Fruit fly (Drosophila melanogaster) whole organism, pupa: Measurements from ENCODE around the gene UbcE2H.

Experiments used
- CG10348 ChIP-seq: fragments of 200-800 bp; sonication (Bioruptor generic); IDR thresholded peaks from 2 replicates; pipeline ENCODE4 v1.3.6; 2022; ENCODE audit warnings: missing biosample characterization, missing genetic modification characterization
- CG12605 ChIP-seq: fragments of 200-800 bp; sonication (Bioruptor generic); IDR thresholded peaks from 2 replicates; pipeline ENCODE4 v1.3.6; 2022; ENCODE audit warnings: missing biosample characterization, missing genetic modification characterization
- CG13204 ChIP-seq: fragments of 200-800 bp; sonication (Bioruptor generic); optimal IDR thresholded peaks from 2 replicates; lab custom pipeline; 2018; ENCODE audit warnings: missing biosample characterization, mild to moderate bottlenecking, missing genetic modification characterization, moderate library complexity
- CG14655 ChIP-seq: fragments of 200-800 bp; sonication (Bioruptor generic); optimal IDR thresholded peaks from 3 replicates; lab custom pipeline; 2017; ENCODE audit warnings: mild to moderate bottlenecking, missing biosample characterization, missing genetic modification reagents, missing genetic modification characterization
- CG15710 ChIP-seq: fragments of 200-800 bp; sonication (Bioruptor generic); optimal IDR thresholded peaks from 2 replicates; lab custom pipeline; 2018; ENCODE audit warnings: missing biosample characterization, mild to moderate bottlenecking, missing genetic modification characterization, moderate library complexity
- CG17806 ChIP-seq: fragments of 200-800 bp; sonication (Bioruptor generic); optimal IDR thresholded peaks from 2 replicates; lab custom pipeline; 2018; ENCODE audit warnings: missing biosample characterization, mild to moderate bottlenecking, missing genetic modification characterization, moderate library complexity
- CG32121 ChIP-seq: fragments of 200-800 bp; sonication (Bioruptor generic); IDR thresholded peaks from 2 replicates; pipeline ENCODE4 v1.3.6; 2022; ENCODE audit warnings: missing biosample characterization, missing genetic modification characterization
- CG34367 ChIP-seq: fragments of 200-800 bp; sonication (Bioruptor generic); optimal IDR thresholded peaks from 2 replicates; lab custom pipeline; 2018; ENCODE audit warnings: missing biosample characterization, mild to moderate bottlenecking, missing genetic modification characterization
- CG4496 ChIP-seq: fragments of 200-800 bp; sonication (Bioruptor generic); IDR thresholded peaks from 3 replicates; pipeline ENCODE4 v1.3.6; 2022; ENCODE audit warnings: missing biosample characterization, missing genetic modification characterization
- CG8159 ChIP-seq: fragments of 200-800 bp; sonication (Bioruptor generic); optimal IDR thresholded peaks from 3 replicates; lab custom pipeline; 2018; ENCODE audit warnings: missing biosample characterization, mild to moderate bottlenecking, missing genetic modification characterization, moderate library complexity
- CG8301 ChIP-seq: fragments of 200-800 bp; sonication (Bioruptor generic); optimal IDR thresholded peaks from 2 replicates; lab custom pipeline; 2018; ENCODE audit warnings: missing biosample characterization, mild to moderate bottlenecking, missing genetic modification characterization
- CG9948 ChIP-seq: fragments of 200-800 bp; sonication (Bioruptor generic); optimal IDR thresholded peaks from 2 replicates; lab custom pipeline; 2018; ENCODE audit warnings: missing biosample characterization, mild to moderate bottlenecking, missing genetic modification characterization, moderate library complexity
- D1 ChIP-seq: fragments of 200-800 bp; sonication (Bioruptor generic); optimal IDR thresholded peaks from 2 replicates; lab custom pipeline; 2018; ENCODE audit warnings: missing biosample characterization, mild to moderate bottlenecking, missing genetic modification characterization, moderate library complexity
- EcR ChIP-seq: fragments of 200-800 bp; sonication (Bioruptor generic); optimal IDR thresholded peaks from 3 replicates; lab custom pipeline; 2019; ENCODE audit warnings: missing biosample characterization, missing genetic modification characterization, mild to moderate bottlenecking, moderate library complexity, missing genetic modification reagents
- Ets98B ChIP-seq: fragments of 200-800 bp; sonication (Bioruptor generic); IDR thresholded peaks from 2 replicates; pipeline ENCODE4 v1.3.6; 2022; ENCODE audit warnings: missing biosample characterization, missing genetic modification characterization
- Pif1A ChIP-seq: fragments of 200-800 bp; sonication (Bioruptor generic); optimal IDR thresholded peaks from 3 replicates; lab custom pipeline; 2016; ENCODE audit warnings: missing biosample characterization, missing genetic modification characterization
- Pif1B ChIP-seq: fragments of 200-800 bp; sonication (Bioruptor generic); optimal IDR thresholded peaks from 3 replicates; lab custom pipeline; 2016; ENCODE audit warnings: missing biosample characterization, missing genetic modification characterization
- Snoo ChIP-seq: fragments of 200-800 bp; sonication (Bioruptor generic); optimal IDR thresholded peaks from 3 replicates; lab custom pipeline; 2017; ENCODE audit warnings: missing biosample characterization, mild to moderate bottlenecking, missing genetic modification characterization, inconsistent platforms
- fd96Ca ChIP-seq: fragments of 200-800 bp; sonication (Bioruptor generic); IDR thresholded peaks from 3 replicates; pipeline ENCODE4 v1.3.6; 2022; ENCODE audit warnings: missing biosample characterization, missing genetic modification characterization
- gl ChIP-seq: fragments of 200-800 bp; sonication (Bioruptor generic); optimal IDR thresholded peaks from 2 replicates; lab custom pipeline; 2018; ENCODE audit warnings: missing biosample characterization, mild to moderate bottlenecking, missing genetic modification characterization
- rn ChIP-seq: fragments of 200-800 bp; sonication (Bioruptor generic); IDR thresholded peaks from 2 replicates; pipeline ENCODE4 v1.3.6; 2022; ENCODE audit warnings: missing biosample characterization, missing genetic modification characterization

The UbcE2H gene

dm6 chrX:8110984-8111383 is 17.1 kb upstream of the UbcE2H start:
- TF ChIP-seq CG10348 (GFP tag; lab: Robert Waterston, UW) (no peak), Pif1B (GFP tag; lab: Kevin White, UChicago) (no peak), Ets98B (GFP tag; lab: Robert Waterston, UW) (no peak), Pif1A (GFP tag; lab: Kevin White, UChicago) (no peak), CG32121 (GFP tag; lab: Robert Waterston, UW) (no peak), CG13204 (no peak), CG4496 (GFP tag; lab: Robert Waterston, UW) (no peak), gl (tag; lab: Kevin White, UChicago) (no peak), fd96Ca (GFP tag; lab: Robert Waterston, UW) (no peak), CG14655 (no peak), D1 (no peak), EcR (GFP tag; lab: Kevin White, UChicago) (no peak), CG12605 (GFP tag; lab: Robert Waterston, UW) (no peak), rn (GFP tag; lab: Robert Waterston, UW) (no peak), CG9948 (no peak), CG17806 (tag; lab: Kevin White, UChicago) (no peak), CG15710 (tag; lab: Kevin White, UChicago) (no peak), CG8159 (no peak), CG8301 (tag; lab: Kevin White, UChicago) (no peak)

DNA sequence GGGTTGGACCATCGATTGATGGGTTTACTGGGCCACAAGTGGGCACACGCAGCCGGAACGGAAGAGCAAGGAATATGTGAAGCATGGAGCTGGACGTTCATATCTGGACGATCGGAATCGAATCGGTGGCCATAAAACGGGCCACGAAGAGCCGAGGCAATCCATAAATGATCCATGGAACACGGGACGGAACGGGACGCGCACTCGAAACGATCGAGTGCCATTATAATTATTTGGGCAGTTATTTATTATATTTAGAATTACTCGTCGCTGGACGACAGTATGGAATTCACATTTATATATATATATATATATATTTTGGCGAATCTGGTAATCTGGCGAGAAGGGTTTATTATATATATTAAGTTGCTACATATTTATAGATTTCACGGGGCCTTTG is 14.1 kb upstream of the UbcE2H start:
- no peak for TF ChIP-seq CG32121 (GFP tag; lab: Robert Waterston, UW)
- TF ChIP-seq D1, result no peak
- no peak for TF ChIP-seq CG10348 (GFP tag; lab: Robert Waterston, UW)
- TF ChIP-seq Pif1B (GFP tag; lab: Kevin White, UChicago), result no peak
- no peak for TF ChIP-seq gl (tag; lab: Kevin White, UChicago)
- TF ChIP-seq CG9948, result no peak
- no peak for TF ChIP-seq Snoo (tag; lab: Kevin White, UChicago)

DNA sequence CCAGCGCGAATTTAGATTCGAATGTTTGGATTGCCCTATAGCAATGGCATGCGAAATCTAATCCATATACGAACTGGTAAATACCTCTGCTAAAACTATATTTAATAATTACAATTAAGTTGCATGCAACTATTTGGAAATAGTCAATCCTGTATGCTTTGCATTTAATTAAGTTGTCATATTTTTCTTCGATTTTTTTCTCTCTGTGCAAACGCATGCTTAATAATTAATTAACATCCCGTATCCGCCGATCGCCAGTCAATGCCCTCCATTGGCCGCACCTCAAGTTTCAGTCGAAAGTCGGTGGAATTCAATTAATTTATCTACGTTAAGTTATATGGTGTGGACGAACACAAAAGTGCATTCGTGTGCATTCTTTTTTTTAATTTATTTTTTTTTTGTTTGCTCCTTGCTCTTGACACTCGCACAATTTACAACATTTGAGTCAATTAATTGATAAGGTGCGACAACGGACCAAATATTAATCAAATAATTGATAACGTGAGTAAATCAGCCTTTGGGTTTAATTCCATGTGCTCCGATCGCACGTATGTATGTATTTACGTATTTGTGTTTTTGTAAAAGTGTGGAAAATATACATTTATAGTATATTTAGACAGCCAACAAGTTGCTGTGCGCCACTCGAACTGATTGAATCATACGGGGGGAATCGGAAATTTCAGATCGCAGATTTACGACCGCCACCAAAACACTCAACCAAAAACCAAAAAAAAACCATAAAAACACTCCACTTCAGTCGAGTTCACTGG is 12.6 kb upstream of the UbcE2H start:
- TF ChIP-seq CG12605 (GFP tag; lab: Robert Waterston, UW), result no peak
- no peak for TF ChIP-seq Snoo (tag; lab: Kevin White, UChicago)
- no peak for TF ChIP-seq EcR (GFP tag; lab: Kevin White, UChicago)
- no peak for TF ChIP-seq CG10348 (GFP tag; lab: Robert Waterston, UW)
- no peak for TF ChIP-seq CG4496 (GFP tag; lab: Robert Waterston, UW)
- no peak for TF ChIP-seq fd96Ca (GFP tag; lab: Robert Waterston, UW)
- TF ChIP-seq CG14655, result no peak
- no peak for TF ChIP-seq gl (tag; lab: Kevin White, UChicago)
- TF ChIP-seq CG32121 (GFP tag; lab: Robert Waterston, UW), result no peak
- no peak for TF ChIP-seq CG34367 (tag; lab: Kevin White, UChicago)
- TF ChIP-seq rn (GFP tag; lab: Robert Waterston, UW), result no peak
- no peak for TF ChIP-seq Pif1B (GFP tag; lab: Kevin White, UChicago)
- TF ChIP-seq CG8301 (tag; lab: Kevin White, UChicago), result no peak
- no peak for TF ChIP-seq D1
- TF ChIP-seq CG13204, result no peak
- no peak for TF ChIP-seq Ets98B (GFP tag; lab: Robert Waterston, UW)
- no peak for TF ChIP-seq CG9948
- TF ChIP-seq CG17806 (tag; lab: Kevin White, UChicago), result no peak

DNA sequence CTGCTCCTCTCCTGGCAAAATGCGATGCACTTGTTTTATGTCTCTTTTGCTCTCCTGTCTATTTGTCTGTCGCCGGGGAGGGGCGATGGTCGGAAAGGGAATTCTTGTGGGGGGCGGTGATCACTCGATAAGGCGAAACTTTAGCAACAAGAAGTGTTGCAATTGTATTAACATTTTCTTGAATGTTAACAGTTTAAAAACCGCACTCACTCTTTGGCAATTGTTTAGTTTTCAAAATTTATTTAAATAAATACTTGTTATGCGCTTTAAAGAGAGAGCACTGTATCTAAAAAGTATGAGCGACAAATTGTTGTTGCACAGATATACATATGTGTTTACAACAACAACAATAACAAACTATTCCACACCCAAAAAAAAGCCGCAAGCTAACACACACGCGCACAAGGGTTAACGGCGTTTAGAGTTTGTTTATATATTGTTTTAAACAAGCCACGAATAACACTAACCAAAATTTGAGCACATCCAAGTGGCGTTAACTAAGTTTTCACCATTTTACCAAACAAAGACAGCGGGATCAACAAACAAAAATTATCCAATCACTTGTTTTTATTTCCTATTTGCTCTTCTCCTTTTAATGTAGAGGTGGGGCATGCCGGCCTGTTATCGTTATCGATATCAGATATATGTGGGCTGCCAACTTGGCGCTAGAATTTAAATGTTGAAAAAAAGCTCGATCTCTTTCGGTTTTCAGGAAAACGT is 7.8 kb upstream of the UbcE2H start, which contains the start of gene CG2258:
TSS of gene CG2258 (minus strand) at position 617 of the 720 bp plus-strand sequence.
- peak; percentile 88 for TF ChIP-seq CG9948
- peak; percentile 37 for TF ChIP-seq D1
- TF ChIP-seq EcR (GFP tag; lab: Kevin White, UChicago), result no peak
- TF ChIP-seq CG15710 (tag; lab: Kevin White, UChicago), result peak; percentile 91
- TF ChIP-seq CG8159, result peak; percentile 88
- peak; percentile 40 for TF ChIP-seq Snoo (tag; lab: Kevin White, UChicago)
- peak; percentile 70 for TF ChIP-seq gl (tag; lab: Kevin White, UChicago)
- TF ChIP-seq CG17806 (tag; lab: Kevin White, UChicago), result peak; percentile 89
- peak; percentile 91 for TF ChIP-seq CG8301 (tag; lab: Kevin White, UChicago)
- peak; percentile 73; the same call in 1 of the 2 replicates for TF ChIP-seq CG10348 (GFP tag; lab: Robert Waterston, UW)
- TF ChIP-seq CG13204, result peak; percentile 73
- peak; percentile 91 for TF ChIP-seq rn (GFP tag; lab: Robert Waterston, UW)
- TF ChIP-seq CG32121 (GFP tag; lab: Robert Waterston, UW), result peak; percentile 97
- peak; percentile 96 for TF ChIP-seq fd96Ca (GFP tag; lab: Robert Waterston, UW)
- TF ChIP-seq CG34367 (tag; lab: Kevin White, UChicago), result peak; percentile 87
- peak; percentile 93 for TF ChIP-seq CG14655
- peak; percentile 88 for TF ChIP-seq Pif1A (GFP tag; lab: Kevin White, UChicago)
- TF ChIP-seq Pif1B (GFP tag; lab: Kevin White, UChicago), result peak; percentile 91
- TF ChIP-seq CG4496 (GFP tag; lab: Robert Waterston, UW), result peak; percentile 98
- TF ChIP-seq CG12605 (GFP tag; lab: Robert Waterston, UW), result peak; percentile 96
- TF ChIP-seq Ets98B (GFP tag; lab: Robert Waterston, UW), result peak; percentile 97

- no peak for TF ChIP-seq Ets98B (GFP tag; lab: Robert Waterston, UW)
- TF ChIP-seq CG9948, result no peak
- TF ChIP-seq CG13204, result no peak
- TF ChIP-seq CG12605 (GFP tag; lab: Robert Waterston, UW), result no peak
- TF ChIP-seq EcR (GFP tag; lab: Kevin White, UChicago), result no peak
- no peak for TF ChIP-seq Snoo (tag; lab: Kevin White, UChicago)
- TF ChIP-seq Pif1B (GFP tag; lab: Kevin White, UChicago), result no peak
Measured at dm6 chrX:8100826-8101079, 6.9 kb upstream of the UbcE2H start.
